Worm (Caenorhabditis elegans) whole organism, midembryonic: Measurements from ENCODE around the gene cyp-35D1.

ENCODE experiments used
- cog-1 ChIP-seq: sonication (generic microtip); optimal IDR thresholded peaks from 2 replicates; lab custom pipeline; 2016; ENCODE audit warnings: missing genetic modification characterization, missing compliant biosample characterization
- klf-2 ChIP-seq: fragments of 200-800 bp; sonication (Bioruptor generic); conservative IDR thresholded peaks from 2 replicates; pipeline ENCODE4 v1.3.6; 2022; ENCODE audit warnings: missing genetic modification reagents, missing genetic modification characterization, missing compliant biosample characterization
- ref-1 ChIP-seq: fragments of 200-800 bp; sonication (Bioruptor generic); conservative IDR thresholded peaks from 2 replicates; pipeline ENCODE4 v1.3.6; 2022; ENCODE audit warnings: missing genetic modification reagents, missing genetic modification characterization, missing compliant biosample characterization
- ztf-29 ChIP-seq: fragments of 200-800 bp; sonication (Bioruptor generic); IDR thresholded peaks from 2 replicates; pipeline ENCODE4 v1.3.6; 2022; ENCODE audit warnings: missing genetic modification reagents, missing genetic modification characterization, missing compliant biosample characterization

- no peak for TF ChIP-seq cog-1 (tag; lab: Kevin White, UChicago)
- TF ChIP-seq ztf-29 (GFP tag; lab: Robert Waterston, UW), result no peak
- no peak for TF ChIP-seq ref-1
- TF ChIP-seq klf-2 (GFP tag; lab: Robert Waterston, UW), result no peak
Observed at ce11 chrV:16075250-16075709, 6.2 kb downstream of the cyp-35D1 start, which contains the start of the genes F14H3.12 and srj-29.
